3 worm cellular contexts compared by ENCODE assay signal in genomic region chrX:8019665-8020064, ce11.
TF ChIP-seq lines count a peak whose summit lies in the region.

No protein-coding gene starts in this region.

TF ChIP-seq in whole organism, L1 larva, 84 proteins besides CTCF, POLR2A, EP300 and RAD21 (continued from another document and continues in another):
- no peak for TF ChIP-seq lin-39 (tag; optimal IDR thresholded peaks at IDR 0.05; lab: Kevin White, UChicago)
- TF ChIP-seq aha-1 (tag; optimal IDR thresholded peaks at IDR 0.05; lab: Kevin White, UChicago) = peak; percentile 31
- peak; percentile 73 for TF ChIP-seq vab-15 (tag; optimal IDR thresholded peaks at IDR 0.05; lab: Kevin White, UChicago)
- TF ChIP-seq unc-130 (tag; optimal IDR thresholded peaks at IDR 0.05; lab: Kevin White, UChicago) = peak; percentile 96
- no peak for TF ChIP-seq ama-1 (optimal IDR thresholded peaks at IDR 0.05; lab: Kevin White, UChicago)
- peak; percentile 40 to 97 for TF ChIP-seq mdl-1 (tag; optimal IDR thresholded peaks at IDR 0.05; lab: Kevin White, UChicago)
- peak; percentile 99 for TF ChIP-seq lin-14 (GFP tag; optimal IDR thresholded peaks at IDR 0.05; lab: Kevin White, UChicago)
- TF ChIP-seq hpl-2 (GFP tag; optimal IDR thresholded peaks at IDR 0.05; lab: Kevin White, UChicago) = no peak
- peak; percentile 80 for TF ChIP-seq jun-1 (tag; optimal IDR thresholded peaks at IDR 0.05; lab: Kevin White, UChicago)
- TF ChIP-seq egl-27 (tag; optimal IDR thresholded peaks at IDR 0.05; lab: Kevin White, UChicago) = peak in 1 of 2 experiments; percentile 22
- TF ChIP-seq snu-23 (GFP tag; optimal IDR thresholded peaks at IDR 0.05; lab: Kevin White, UChicago) = peak; percentile 92
- TF ChIP-seq dpl-1 (GFP tag; optimal IDR thresholded peaks at IDR 0.05; lab: Kevin White, UChicago) = peak; percentile 22 to 45 (median 39)
- TF ChIP-seq lsy-2 (tag; optimal IDR thresholded peaks at IDR 0.05; lab: Kevin White, UChicago) = peak; percentile 63 to 83
- TF ChIP-seq ets-5 (GFP tag; IDR thresholded peaks at IDR 0.05; lab: Robert Waterston, UW) = no peak
- no peak for TF ChIP-seq sptf-1 (tag; optimal IDR thresholded peaks at IDR 0.05; lab: Kevin White, UChicago)
- no peak for TF ChIP-seq nhr-84 (tag; optimal IDR thresholded peaks at IDR 0.05; lab: Kevin White, UChicago)
- TF ChIP-seq blmp-1 (tag; optimal IDR thresholded peaks at IDR 0.05; lab: Kevin White, UChicago) = peak; percentile 93
- peak; percentile 93 for TF ChIP-seq nhr-20 (tag; optimal IDR thresholded peaks at IDR 0.05; lab: Kevin White, UChicago)
- TF ChIP-seq nhr-90 (tag; optimal IDR thresholded peaks at IDR 0.05; lab: Kevin White, UChicago; ENCODE audit: poor library complexity) = peak; percentile 72
- TF ChIP-seq ceh-63 (GFP tag; optimal IDR thresholded peaks at IDR 0.05; lab: Kevin White, UChicago) = peak; percentile 47
- peak; percentile 86 for TF ChIP-seq nhr-47 (tag; optimal IDR thresholded peaks at IDR 0.05; lab: Kevin White, UChicago)
- peak; percentile 96 for TF ChIP-seq nhr-71 (tag; optimal IDR thresholded peaks at IDR 0.05; lab: Kevin White, UChicago)
- peak; percentile 67 for TF ChIP-seq sox-4 (tag; optimal IDR thresholded peaks at IDR 0.05; lab: Kevin White, UChicago)
- TF ChIP-seq elt-2 (tag; optimal IDR thresholded peaks at IDR 0.05; lab: Kevin White, UChicago) = peak; percentile 62
- TF ChIP-seq xbp-1 (tag; optimal IDR thresholded peaks at IDR 0.05; lab: Kevin White, UChicago) = peak; percentile 73
- peak; percentile 66 for TF ChIP-seq pax-3 (tag; optimal IDR thresholded peaks at IDR 0.05; lab: Kevin White, UChicago)
- TF ChIP-seq C34B4.2 (tag; optimal IDR thresholded peaks at IDR 0.05; lab: Kevin White, UChicago) = no peak
- TF ChIP-seq grh-1 (GFP tag; IDR thresholded peaks at IDR 0.05; lab: Robert Waterston, UW) = 0 out of 2 replicates have a peak, but pooled peaks have one; percentile 37
- TF ChIP-seq isw-1 (GFP tag; IDR thresholded peaks at IDR 0.05; lab: Robert Waterston, UW) = peak; percentile 31; the same call in 1 of the 2 replicates
- peak; percentile 61 for TF ChIP-seq sup-37 (GFP tag; optimal IDR thresholded peaks at IDR 0.05; lab: Kevin White, UChicago)
- peak; percentile 92 for TF ChIP-seq fkh-8 (tag; optimal IDR thresholded peaks at IDR 0.05; lab: Kevin White, UChicago)
- TF ChIP-seq dsc-1 (tag; optimal IDR thresholded peaks at IDR 0.05; lab: Kevin White, UChicago) = peak; percentile 17
- TF ChIP-seq lir-3 (tag; optimal IDR thresholded peaks at IDR 0.05; lab: Kevin White, UChicago; ENCODE audit: poor library complexity) = peak; percentile 38
- peak; percentile 80 for TF ChIP-seq C16A3.4 (tag; optimal IDR thresholded peaks at IDR 0.05; lab: Kevin White, UChicago)
- TF ChIP-seq ceh-88 (GFP tag; IDR thresholded peaks at IDR 0.05; lab: Robert Waterston, UW) = peak; percentile 58
- TF ChIP-seq efl-1 (optimal IDR thresholded peaks at IDR 0.05; lab: Kevin White, UChicago) = peak; percentile 45 to 60
- TF ChIP-seq efl-1 (GFP tag; optimal IDR thresholded peaks at IDR 0.05 in 1 of 2; lab: Kevin White, UChicago) = peak in 1 of 2 experiments; percentile 43
- peak; percentile 63 for TF ChIP-seq mab-9 (GFP tag; IDR thresholded peaks at IDR 0.05; lab: Robert Waterston, UW)
- peak; percentile 83 for TF ChIP-seq fkh-10 (GFP tag; optimal IDR thresholded peaks at IDR 0.05; lab: Kevin White, UChicago)
- TF ChIP-seq nhr-12 (tag; optimal IDR thresholded peaks at IDR 0.05; lab: Kevin White, UChicago) = no peak
- peak; percentile 61 for TF ChIP-seq fos-1 (tag; optimal IDR thresholded peaks at IDR 0.05; lab: Kevin White, UChicago)
- peak; percentile 63 to 81 for TF ChIP-seq lin-35 (GFP tag; optimal IDR thresholded peaks at IDR 0.05; lab: Kevin White, UChicago)
- TF ChIP-seq rnt-1 (tag; optimal IDR thresholded peaks at IDR 0.05; lab: Kevin White, UChicago) = peak; percentile 93

TF ChIP-seq in whole organism, L3 larva, 47 proteins besides CTCF, POLR2A, EP300 and RAD21 (continued from another document):
- TF ChIP-seq ztf-4 (tag; optimal IDR thresholded peaks at IDR 0.05; lab: Kevin White, UChicago) = no peak
- peak; percentile 30 for TF ChIP-seq ceh-82 (tag; optimal IDR thresholded peaks at IDR 0.05; lab: Kevin White, UChicago)
- TF ChIP-seq zag-1 (tag; optimal IDR thresholded peaks at IDR 0.05; lab: Kevin White, UChicago) = no peak
- TF ChIP-seq fos-1 (tag; optimal IDR thresholded peaks at IDR 0.05; lab: Kevin White, UChicago) = no peak
- TF ChIP-seq eor-1 (tag; optimal IDR thresholded peaks at IDR 0.05; lab: Kevin White, UChicago) = peak in 1 of 2 experiments; percentile 14
- TF ChIP-seq elt-3 (tag; optimal IDR thresholded peaks at IDR 0.05; lab: Kevin White, UChicago) = no peak
- peak; percentile 30 for TF ChIP-seq fkh-10 (GFP tag; optimal IDR thresholded peaks at IDR 0.05; lab: Kevin White, UChicago)
- peak; percentile 66 for TF ChIP-seq nhr-25 (tag; optimal IDR thresholded peaks at IDR 0.05; lab: Kevin White, UChicago)
- TF ChIP-seq skn-1 (tag; optimal IDR thresholded peaks at IDR 0.05; lab: Kevin White, UChicago) = peak; percentile 23
- no peak for TF ChIP-seq R02D3.7 (tag; optimal IDR thresholded peaks at IDR 0.05; lab: Kevin White, UChicago)
- TF ChIP-seq nhr-43 (tag; optimal IDR thresholded peaks at IDR 0.05; lab: Kevin White, UChicago; ENCODE audit: poor library complexity, severe bottlenecking) = peak; percentile 47
- no peak for TF ChIP-seq nhr-11 (tag; optimal IDR thresholded peaks at IDR 0.05; lab: Kevin White, UChicago)
- TF ChIP-seq unc-39 (tag; optimal IDR thresholded peaks at IDR 0.05; lab: Kevin White, UChicago) = no peak
- TF ChIP-seq nhr-76 (tag; optimal IDR thresholded peaks at IDR 0.05; lab: Kevin White, UChicago) = peak; percentile 11
- no peak for TF ChIP-seq sea-2 (GFP tag; optimal IDR thresholded peaks at IDR 0.05; lab: Kevin White, UChicago)
- TF ChIP-seq ZK546.5 (tag; optimal IDR thresholded peaks at IDR 0.05; lab: Kevin White, UChicago) = no peak
- no peak for TF ChIP-seq ceh-9 (tag; optimal IDR thresholded peaks at IDR 0.05; lab: Kevin White, UChicago)
- no peak for TF ChIP-seq egl-27 (tag; optimal IDR thresholded peaks at IDR 0.05; lab: Kevin White, UChicago)
- TF ChIP-seq nhr-77 (tag; optimal IDR thresholded peaks at IDR 0.05; lab: Kevin White, UChicago) = peak; percentile 64
- peak; percentile 98 for TF ChIP-seq pha-4 (tag; optimal IDR thresholded peaks at IDR 0.05; lab: Kevin White, UChicago)
- TF ChIP-seq ceh-28 (tag; optimal IDR thresholded peaks at IDR 0.05; lab: Kevin White, UChicago) = peak; percentile 69
- TF ChIP-seq mml-1 (tag; optimal IDR thresholded peaks at IDR 0.05; lab: Kevin White, UChicago) = no peak
- TF ChIP-seq aly-2 (tag; optimal IDR thresholded peaks at IDR 0.05; lab: Kevin White, UChicago) = no peak
- TF ChIP-seq snpc-4 (tag; optimal IDR thresholded peaks at IDR 0.05; lab: Kevin White, UChicago) = peak; percentile 32
- TF ChIP-seq lsy-12 (tag; optimal IDR thresholded peaks at IDR 0.05; lab: Kevin White, UChicago) = peak; percentile 89
- TF ChIP-seq fkh-2 (tag; optimal IDR thresholded peaks at IDR 0.05; lab: Kevin White, UChicago) = no peak
- TF ChIP-seq jun-1 (tag; optimal IDR thresholded peaks at IDR 0.05; lab: Kevin White, UChicago) = peak; percentile 91
- TF ChIP-seq pqm-1 (tag; optimal IDR thresholded peaks at IDR 0.05; lab: Kevin White, UChicago) = peak; percentile 63

TF ChIP-seq in whole organism, young adult, 124 proteins besides CTCF, POLR2A, EP300 and RAD21 (continued from another document and continues in another):
- TF ChIP-seq attf-6 (GFP tag; IDR thresholded peaks at IDR 0.05; lab: Robert Waterston, UW) = 0 out of 2 replicates have a peak, but pooled peaks have one; percentile 43
- TF ChIP-seq athp-1 (tag; optimal IDR thresholded peaks at IDR 0.05; lab: Kevin White, UChicago) = no peak
- peak; percentile 58 for TF ChIP-seq ZK185.1 (tag; optimal IDR thresholded peaks at IDR 0.05; lab: Kevin White, UChicago; ENCODE audit: poor library complexity, severe bottlenecking)
- TF ChIP-seq cebp-2 (GFP tag; IDR thresholded peaks at IDR 0.05; lab: Robert Waterston, UW) = no peak
- peak; percentile 88 for TF ChIP-seq chd-7 (tag; optimal IDR thresholded peaks at IDR 0.05; lab: Kevin White, UChicago)
- no peak for TF ChIP-seq pha-4 (tag; optimal IDR thresholded peaks at IDR 0.05; lab: Kevin White, UChicago)
- TF ChIP-seq sea-2 (GFP tag; IDR thresholded peaks at IDR 0.05; lab: Robert Waterston, UW) = no peak
- TF ChIP-seq F52B5.7 (tag; optimal IDR thresholded peaks at IDR 0.05; lab: Kevin White, UChicago) = peak; percentile 75
- no peak for TF ChIP-seq mes-4 (tag; optimal IDR thresholded peaks at IDR 0.05; lab: Kevin White, UChicago)
- 0 out of 2 replicates have a peak, but pooled peaks have one; percentile 26 for TF ChIP-seq F37B4.10 (GFP tag; IDR thresholded peaks at IDR 0.05; lab: Robert Waterston, UW)
- no peak for TF ChIP-seq hlh-12 (tag; optimal IDR thresholded peaks at IDR 0.05; lab: Kevin White, UChicago)
- no peak for TF ChIP-seq xnd-1 (tag; optimal IDR thresholded peaks at IDR 0.05; lab: Kevin White, UChicago)
- TF ChIP-seq F39B2.1 (GFP tag; IDR thresholded peaks at IDR 0.05; lab: Robert Waterston, UW) = no peak
- no peak for TF ChIP-seq bed-1 (GFP tag; IDR thresholded peaks at IDR 0.05; lab: Robert Waterston, UW)
- TF ChIP-seq rec-8 (tag; optimal IDR thresholded peaks at IDR 0.05; lab: Kevin White, UChicago) = no peak
- 0 out of 2 replicates have a peak, but pooled peaks have one; percentile 33 for TF ChIP-seq ztf-25 (GFP tag; IDR thresholded peaks at IDR 0.05; lab: Robert Waterston, UW)
- TF ChIP-seq lin-35 (GFP tag; optimal IDR thresholded peaks at IDR 0.05; lab: Kevin White, UChicago) = peak in 1 of 3 experiments; percentile 76
- TF ChIP-seq snpc-4 (GFP tag; optimal IDR thresholded peaks at IDR 0.05; lab: Kevin White, UChicago) = no peak
- peak in 3 of 4 experiments; percentile 15 to 51 (median 21) for TF ChIP-seq snpc-4 (tag; optimal IDR thresholded peaks at IDR 0.05; lab: Kevin White, UChicago)
- TF ChIP-seq nhr-179 (tag; optimal IDR thresholded peaks at IDR 0.05; lab: Kevin White, UChicago) = no peak
- TF ChIP-seq ceh-27 (GFP tag; optimal IDR thresholded peaks at IDR 0.05; lab: Kevin White, UChicago) = peak; percentile 98
- TF ChIP-seq F22D6.2 (tag; optimal IDR thresholded peaks at IDR 0.05; lab: Kevin White, UChicago) = no peak
- TF ChIP-seq lir-1 (GFP tag; conservative IDR thresholded peaks at IDR 0.05; lab: Robert Waterston, UW) = peak; percentile 69; the same call in 1 of the 2 replicates
- TF ChIP-seq gei-17 (GFP tag; optimal IDR thresholded peaks at IDR 0.05; lab: Kevin White, UChicago) = peak; percentile 60
- peak; percentile 58 for TF ChIP-seq mcd-1 (GFP tag; IDR thresholded peaks at IDR 0.05; lab: Robert Waterston, UW)
- no peak for TF ChIP-seq madf-3 (GFP tag; IDR thresholded peaks at IDR 0.05; lab: Robert Waterston, UW)
- TF ChIP-seq F33H1.4 (GFP tag; IDR thresholded peaks at IDR 0.05; lab: Robert Waterston, UW) = 0 out of 2 replicates have a peak, but pooled peaks have one; percentile 9
- no peak for TF ChIP-seq nhr-27 (tag; optimal IDR thresholded peaks at IDR 0.05; lab: Kevin White, UChicago)
- TF ChIP-seq hsf-1 (GFP tag; IDR thresholded peaks at IDR 0.05; lab: Robert Waterston, UW) = peak; percentile 52; the same call in 1 of the 2 replicates
- TF ChIP-seq let-526 (GFP tag; IDR thresholded peaks at IDR 0.05; lab: Robert Waterston, UW) = peak; percentile 86
- TF ChIP-seq die-1 (tag; optimal IDR thresholded peaks at IDR 0.05; lab: Kevin White, UChicago) = no peak
- TF ChIP-seq ztf-18 (tag; optimal IDR thresholded peaks at IDR 0.05; lab: Kevin White, UChicago) = peak; percentile 40
- TF ChIP-seq B0261.1 (tag; optimal IDR thresholded peaks at IDR 0.05; lab: Kevin White, UChicago) = peak; percentile 12
- TF ChIP-seq mxl-1 (tag; optimal IDR thresholded peaks at IDR 0.05; lab: Kevin White, UChicago) = no peak
- TF ChIP-seq attf-5 (GFP tag; optimal IDR thresholded peaks at IDR 0.05; lab: Kevin White, UChicago) = peak; percentile 48
- TF ChIP-seq let-607 (tag; optimal IDR thresholded peaks at IDR 0.05; lab: Kevin White, UChicago) = peak in 1 of 2 experiments; percentile 13
- TF ChIP-seq rpc-1 (optimal IDR thresholded peaks at IDR 0.05; lab: Kevin White, UChicago) = no peak
- no peak for TF ChIP-seq rpc-1 (tag; optimal IDR thresholded peaks at IDR 0.05; lab: Kevin White, UChicago)
- TF ChIP-seq tbx-9 (tag; optimal IDR thresholded peaks at IDR 0.05; lab: Kevin White, UChicago; ENCODE audit: borderline replicate concordance) = no peak
- peak; percentile 45 for TF ChIP-seq tlf-1 (GFP tag; optimal IDR thresholded peaks at IDR 0.05; lab: Kevin White, UChicago)
- peak; percentile 56 for TF ChIP-seq ekl-4 (GFP tag; IDR thresholded peaks at IDR 0.05; lab: Robert Waterston, UW)
- no peak for TF ChIP-seq lag-1 (GFP tag; IDR thresholded peaks at IDR 0.05; lab: Robert Waterston, UW)
- TF ChIP-seq K11D2.4 (GFP tag; IDR thresholded peaks at IDR 0.05; lab: Robert Waterston, UW) = peak; percentile 81
- no peak for TF ChIP-seq akir-1 (GFP tag; optimal IDR thresholded peaks at IDR 0.05; lab: Kevin White, UChicago)
- peak; percentile 80; the same call in 1 of the 2 replicates for TF ChIP-seq egl-44 (GFP tag; IDR thresholded peaks at IDR 0.05; lab: Robert Waterston, UW)
- no peak for TF ChIP-seq Y53F4B.3 (GFP tag; IDR thresholded peaks at IDR 0.05; lab: Robert Waterston, UW)
- TF ChIP-seq bed-2 (GFP tag; IDR thresholded peaks at IDR 0.05; lab: Robert Waterston, UW) = no peak
- no peak for TF ChIP-seq snpc-1.3 (tag; optimal IDR thresholded peaks at IDR 0.05; lab: Kevin White, UChicago; ENCODE audit: insufficient read depth)
- TF ChIP-seq attf-3 (GFP tag; conservative IDR thresholded peaks at IDR 0.05; lab: Robert Waterston, UW) = no peak; the same call in 1 of the 2 replicates
- 0 out of 2 replicates have a peak, but pooled peaks have one; percentile 44 for TF ChIP-seq Y56A3A.18 (GFP tag; IDR thresholded peaks at IDR 0.05; lab: Robert Waterston, UW)
- TF ChIP-seq hlh-26 (GFP tag; conservative IDR thresholded peaks at IDR 0.05; lab: Robert Waterston, UW) = no peak
- peak; percentile 87 for TF ChIP-seq dox-1 (GFP tag; IDR thresholded peaks at IDR 0.05; lab: Robert Waterston, UW)
- no peak for TF ChIP-seq ceh-58 (GFP tag; IDR thresholded peaks at IDR 0.05; lab: Robert Waterston, UW)
- no peak for TF ChIP-seq dpff-1 (tag; optimal IDR thresholded peaks at IDR 0.05; lab: Kevin White, UChicago)
- peak; percentile 74 for TF ChIP-seq cebp-1 (GFP tag; IDR thresholded peaks at IDR 0.05; lab: Robert Waterston, UW)
- TF ChIP-seq cebp-1 (tag; optimal IDR thresholded peaks at IDR 0.05; lab: Kevin White, UChicago) = peak; percentile 92
- no peak for TF ChIP-seq B0019.2 (GFP tag; conservative IDR thresholded peaks at IDR 0.05; lab: Robert Waterston, UW)
- no peak for TF ChIP-seq unc-62 (GFP tag; optimal IDR thresholded peaks at IDR 0.05; lab: Kevin White, UChicago)
- no peak for TF ChIP-seq lsl-1 (GFP tag; optimal IDR thresholded peaks at IDR 0.05; lab: Kevin White, UChicago)
- TF ChIP-seq ztf-3 (GFP tag; optimal IDR thresholded peaks at IDR 0.05; lab: Kevin White, UChicago) = peak; percentile 83
- peak; percentile 41; the same call in 1 of the 2 replicates for TF ChIP-seq madf-6 (GFP tag; IDR thresholded peaks at IDR 0.05; lab: Robert Waterston, UW)
- peak; percentile 43; the same call in 1 of the 2 replicates for TF ChIP-seq rcor-1 (GFP tag; IDR thresholded peaks at IDR 0.05; lab: Robert Waterston, UW)
- TF ChIP-seq F10E7.11 (tag; optimal IDR thresholded peaks at IDR 0.05; lab: Kevin White, UChicago) = no peak
- TF ChIP-seq ceh-40 (GFP tag; IDR thresholded peaks at IDR 0.05; lab: Robert Waterston, UW) = no peak
- no peak for TF ChIP-seq sptf-2 (GFP tag; optimal IDR thresholded peaks at IDR 0.05; lab: Kevin White, UChicago)
- peak; percentile 88 for TF ChIP-seq ztf-26 (tag; optimal IDR thresholded peaks at IDR 0.05; lab: Kevin White, UChicago)
- no peak for TF ChIP-seq sdz-38 (tag; optimal IDR thresholded peaks at IDR 0.05; lab: Kevin White, UChicago)
- peak; percentile 56; the same call in 1 of the 2 replicates for TF ChIP-seq Y53G8AR.9 (GFP tag; conservative IDR thresholded peaks at IDR 0.05; lab: Robert Waterston, UW)
- no peak for TF ChIP-seq unc-130 (GFP tag; optimal IDR thresholded peaks at IDR 0.05; lab: Kevin White, UChicago)
